Fruit fly (Drosophila melanogaster) whole organism, prepupa: ENCODE results near the gene PGAP5.

Experiments
- Blimp-1 ChIP-seq: fragments of 200-800 bp; sonication (Bioruptor generic); optimal IDR thresholded peaks from 3 replicates; lab custom pipeline; 2017; ENCODE audit warnings: missing biosample characterization, missing genetic modification characterization, mild to moderate bottlenecking, moderate library complexity, missing genetic modification reagents
- CG6163 ChIP-seq: fragments of 200-800 bp; sonication (Bioruptor generic); IDR thresholded peaks from 3 replicates; pipeline ENCODE4 v1.3.6; 2022; ENCODE audit warnings: missing biosample characterization, missing genetic modification characterization
- Met ChIP-seq: fragments of 200-800 bp; sonication (Bioruptor generic); optimal IDR thresholded peaks from 3 replicates; lab custom pipeline; 2016; ENCODE audit warnings: missing biosample characterization, missing genetic modification characterization
- OdsH ChIP-seq: fragments of 200-800 bp; sonication (Bioruptor generic); optimal IDR thresholded peaks from 3 replicates; lab custom pipeline; 2016; ENCODE audit warnings: missing biosample characterization, missing genetic modification characterization
- Sox14 ChIP-seq: fragments of 200-800 bp; sonication (Bioruptor generic); optimal IDR thresholded peaks from 3 replicates; lab custom pipeline; 2016; ENCODE audit warnings: missing biosample characterization, missing genetic modification characterization
- cyc ChIP-seq: fragments of 200-800 bp; sonication (Bioruptor generic); optimal IDR thresholded peaks from 3 replicates; lab custom pipeline; 2016; ENCODE audit warnings: missing biosample characterization, missing genetic modification characterization
- fd59A ChIP-seq: fragments of 200-800 bp; sonication (Bioruptor generic); optimal IDR thresholded peaks from 2 replicates; lab custom pipeline; 2017; ENCODE audit warnings: missing biosample characterization, mild to moderate bottlenecking, missing genetic modification characterization, missing genetic modification reagents

DNA sequence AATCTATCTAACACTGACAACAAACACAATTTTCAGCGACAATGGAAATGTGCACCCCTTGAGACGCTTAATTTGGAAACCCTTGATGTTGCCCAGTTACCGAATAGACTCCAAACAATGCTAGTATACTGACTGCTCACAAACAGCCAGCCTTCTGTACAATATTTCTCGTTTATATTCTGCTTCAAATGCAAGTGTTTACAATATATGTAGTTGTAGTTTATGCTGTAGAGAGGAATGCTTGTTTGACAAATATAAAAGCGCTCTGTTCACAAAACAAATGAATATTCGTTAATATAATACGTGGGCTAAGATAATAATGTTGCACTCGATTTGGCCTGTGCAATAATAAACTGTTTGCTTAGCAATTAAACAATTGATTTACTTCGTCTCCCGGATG, 19.2 kb downstream of the PGAP5 start, which contains the start of gene CG8292:
- TF ChIP-seq fd59A (GFP tag; lab: Kevin White, UChicago) (no peak), cyc (GFP tag; lab: Kevin White, UChicago) (no peak), CG6163 (GFP tag; lab: Robert Waterston, UW) (no peak), Sox14 (GFP tag; lab: Kevin White, UChicago) (no peak), Blimp-1 (GFP tag; lab: Kevin White, UChicago) (no peak), OdsH (GFP tag; lab: Kevin White, UChicago) (no peak), Met (GFP tag; lab: Kevin White, UChicago) (no peak)
